Fruit fly (Drosophila melanogaster) whole organism, pupa: ENCODE data around the gene Duba.

Experiments used
- CG12605 ChIP-seq: fragments of 200-800 bp; sonication (Bioruptor generic); IDR thresholded peaks from 2 replicates; pipeline ENCODE4 v1.3.6; 2022; ENCODE audit warnings: missing biosample characterization, missing genetic modification characterization
- Ets98B ChIP-seq: fragments of 200-800 bp; sonication (Bioruptor generic); IDR thresholded peaks from 2 replicates; pipeline ENCODE4 v1.3.6; 2022; ENCODE audit warnings: missing biosample characterization, missing genetic modification characterization

- TF ChIP-seq CG12605 (no peak), Ets98B (no peak)
Observed at dm6 chr3L:11574563-11574962, 34.7 kb downstream of the Duba start, which contains the start of gene CG33490.
